Worm (Caenorhabditis elegans): ENCODE measurements around the gene F46F3.3.

DNA sequence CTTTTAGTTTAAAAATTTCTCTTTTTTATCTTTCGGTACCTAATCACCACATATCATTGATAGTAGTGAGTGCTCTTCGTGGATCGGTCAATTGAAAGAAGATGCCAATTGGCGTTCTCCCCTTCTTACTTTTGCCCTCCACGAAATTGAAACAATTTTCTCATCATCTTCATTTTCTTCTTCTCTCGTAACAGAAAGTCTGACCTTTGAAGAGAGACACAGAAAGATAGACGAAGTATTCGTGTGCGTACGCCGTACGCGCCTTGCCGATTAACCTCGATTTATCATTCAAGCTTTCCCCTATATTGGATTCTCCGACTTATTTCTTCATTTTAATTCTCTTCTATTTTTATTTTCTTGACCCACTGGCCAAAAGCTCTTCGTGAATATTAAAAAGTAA, 10.2 kb downstream of the F46F3.3 start:
- TF ChIP-seq sox-4 (tag; optimal IDR thresholded peaks at IDR 0.05) (no peak), mep-1 (tag; optimal IDR thresholded peaks at IDR 0.05) (peak; percentile 38), unc-130 (tag; optimal IDR thresholded peaks at IDR 0.05) (peak; percentile 52), elt-3 (tag; optimal IDR thresholded peaks at IDR 0.05) (peak in 1 of 6 experiments; percentile 70), skn-1 (tag; optimal IDR thresholded peaks at IDR 0.05) (no peak), lin-35 (GFP tag; optimal IDR thresholded peaks at IDR 0.05) (no peak)
